Fruit fly (Drosophila melanogaster) whole organism, wandering third instar larva: ENCODE data around the gene CG34169.

Experiments used
- CG32264 ChIP-seq: fragments of 200-800 bp; sonication (Bioruptor generic); optimal IDR thresholded peaks from 2 replicates; lab custom pipeline; 2016; ENCODE audit warnings: missing biosample characterization, missing genetic modification characterization
- CrebA ChIP-seq: fragments of 200-800 bp; sonication (Bioruptor generic); optimal IDR thresholded peaks from 2 replicates; lab custom pipeline; 2016; ENCODE audit warnings: missing biosample characterization, mild to moderate bottlenecking, missing genetic modification characterization, borderline replicate concordance
- Hr78 ChIP-seq: fragments of >200 bp; optimal IDR thresholded peaks from 2 replicates; lab custom pipeline; 2017; ENCODE audit warnings: missing biosample characterization, missing genetic modification characterization
- OdsH ChIP-seq: fragments of 200-800 bp; sonication (Bioruptor generic); optimal IDR thresholded peaks from 2 replicates; lab custom pipeline; 2016; ENCODE audit warnings: missing biosample characterization, mild to moderate bottlenecking, missing genetic modification characterization
- lola ChIP-seq: fragments of >200 bp; optimal IDR thresholded peaks from 2 replicates; lab custom pipeline; 2017; ENCODE audit warnings: missing biosample characterization, missing genetic modification characterization
- rgr ChIP-seq: fragments of 200-800 bp; sonication (Bioruptor generic); optimal IDR thresholded peaks from 3 replicates; lab custom pipeline; 2016; ENCODE audit warnings: missing biosample characterization, mild to moderate bottlenecking, missing genetic modification characterization

DNA sequence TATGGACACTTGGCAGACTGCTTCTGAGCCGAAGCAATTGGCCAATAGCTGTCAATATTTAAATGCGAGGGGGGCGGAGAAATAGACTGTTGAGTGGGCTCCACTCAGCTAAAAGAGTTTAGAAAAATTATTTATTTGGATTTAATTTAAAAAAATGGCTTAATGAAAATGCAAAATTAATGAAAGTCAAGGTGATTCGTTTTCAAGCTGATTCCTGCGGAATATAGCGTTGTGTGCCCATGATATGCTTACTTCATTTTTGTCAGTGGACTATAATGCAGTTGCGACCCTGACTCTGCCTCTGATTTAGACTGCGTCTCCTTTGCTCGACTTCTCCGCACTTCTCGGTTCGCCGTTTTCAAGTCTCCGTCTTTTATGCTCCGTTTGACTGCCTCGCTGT lies 43.6 kb downstream of the CG34169 start:
- TF ChIP-seq CrebA (GFP tag; lab: Kevin White, UChicago) (no peak), rgr (GFP tag; lab: Kevin White, UChicago) (no peak), lola (no peak), CG32264 (GFP tag; lab: Kevin White, UChicago) (no peak), OdsH (GFP tag; lab: Kevin White, UChicago) (no peak), Hr78 (GFP tag; lab: Kevin White, UChicago) (no peak)
